Worm (Caenorhabditis elegans): ENCODE measurements around the gene timm-17B.2.

timm-17B.2 gene

ce11 chrIV:8366295-8366694, 30.2 kb upstream of the timm-17B.2 start, which contains the start of gene aagr-1:
TSS of gene aagr-1 (plus strand) at chrIV:8366521.
- TF ChIP-seq nhr-6 (tag; optimal IDR thresholded peaks at IDR 0.05) (no peak), lin-13 (GFP tag; optimal IDR thresholded peaks at IDR 0.05) (no peak), sma-3 (GFP tag; optimal IDR thresholded peaks at IDR 0.05) (no peak), F13H6.1 (tag; optimal IDR thresholded peaks at IDR 0.05) (no peak), elt-1 (tag; optimal IDR thresholded peaks at IDR 0.05) (no peak), nhr-11 (tag; optimal IDR thresholded peaks at IDR 0.05) (no peak), unc-62 (GFP tag; optimal IDR thresholded peaks at IDR 0.05) (no peak), crh-2 (tag; optimal IDR thresholded peaks at IDR 0.05) (peak; percentile 47), fos-1 (tag; optimal IDR thresholded peaks at IDR 0.05) (peak; percentile 45), lin-11 (tag; optimal IDR thresholded peaks at IDR 0.05) (no peak), R02D3.7 (tag; optimal IDR thresholded peaks at IDR 0.05) (no peak)

ce11 chrIV:8367887-8368286, 28.6 kb upstream of the timm-17B.2 start:
- no peak for TF ChIP-seq zag-1 (tag; optimal IDR thresholded peaks at IDR 0.05)
- no peak for TF ChIP-seq R02D3.7 (tag; optimal IDR thresholded peaks at IDR 0.05)
- no peak for TF ChIP-seq egl-27 (tag; optimal IDR thresholded peaks at IDR 0.05)
- no peak for TF ChIP-seq alr-1 (tag; optimal IDR thresholded peaks at IDR 0.05)
- no peak for TF ChIP-seq ZK546.5 (tag; optimal IDR thresholded peaks at IDR 0.05)
- TF ChIP-seq nhr-11 (tag; optimal IDR thresholded peaks at IDR 0.05): no peak
- no peak for TF ChIP-seq nhr-23 (tag; optimal IDR thresholded peaks at IDR 0.05)
- TF ChIP-seq unc-55 (GFP tag; optimal IDR thresholded peaks at IDR 0.05): no peak
- TF ChIP-seq elt-3 (tag; optimal IDR thresholded peaks at IDR 0.05): no peak
- TF ChIP-seq ama-1 (optimal IDR thresholded peaks at IDR 0.05): no peak
- no peak for TF ChIP-seq sma-3 (GFP tag; optimal IDR thresholded peaks at IDR 0.05)
- no peak for TF ChIP-seq nhr-12 (tag; optimal IDR thresholded peaks at IDR 0.05)
- TF ChIP-seq unc-39 (tag; optimal IDR thresholded peaks at IDR 0.05): no peak
- TF ChIP-seq sem-4 (tag; optimal IDR thresholded peaks at IDR 0.05): no peak
- TF ChIP-seq gmeb-1 (tag; optimal IDR thresholded peaks at IDR 0.05): no peak

- no peak for TF ChIP-seq crh-2 (tag; optimal IDR thresholded peaks at IDR 0.05)
- no peak for TF ChIP-seq nhr-129 (tag; optimal IDR thresholded peaks at IDR 0.05)
- no peak for TF ChIP-seq R02D3.7 (tag; optimal IDR thresholded peaks at IDR 0.05)
- TF ChIP-seq nhr-11 (tag; optimal IDR thresholded peaks at IDR 0.05): no peak
- no peak for TF ChIP-seq ZK546.5 (tag; optimal IDR thresholded peaks at IDR 0.05)
- no peak for TF ChIP-seq mab-5 (tag; optimal IDR thresholded peaks at IDR 0.05)
- no peak for TF ChIP-seq sma-9 (GFP tag; optimal IDR thresholded peaks at IDR 0.05)
- TF ChIP-seq sma-9 (tag; optimal IDR thresholded peaks at IDR 0.05): no peak
- TF ChIP-seq alr-1 (tag; optimal IDR thresholded peaks at IDR 0.05): no peak
- TF ChIP-seq zag-1 (tag; optimal IDR thresholded peaks at IDR 0.05): no peak
- no peak for TF ChIP-seq ceh-16 (tag; optimal IDR thresholded peaks at IDR 0.05)
- TF ChIP-seq ztf-1 (GFP tag; conservative IDR thresholded peaks at IDR 0.05): no peak
- TF ChIP-seq C34F6.9 (tag; optimal IDR thresholded peaks at IDR 0.05): no peak
- no peak for TF ChIP-seq fos-1 (tag; optimal IDR thresholded peaks at IDR 0.05)
- TF ChIP-seq lin-39 (tag; optimal IDR thresholded peaks at IDR 0.05): no peak
- no peak for TF ChIP-seq peb-1 (tag; optimal IDR thresholded peaks at IDR 0.05)
- no peak for TF ChIP-seq F13H6.1 (tag; optimal IDR thresholded peaks at IDR 0.05)
These were observed 27.3 kb upstream of the timm-17B.2 start, which contains the start of gene D2096.6 for ce11 chrIV:8369135-8369534. TSS of gene D2096.6 (minus strand) at chrIV:8369235.

DNA sequence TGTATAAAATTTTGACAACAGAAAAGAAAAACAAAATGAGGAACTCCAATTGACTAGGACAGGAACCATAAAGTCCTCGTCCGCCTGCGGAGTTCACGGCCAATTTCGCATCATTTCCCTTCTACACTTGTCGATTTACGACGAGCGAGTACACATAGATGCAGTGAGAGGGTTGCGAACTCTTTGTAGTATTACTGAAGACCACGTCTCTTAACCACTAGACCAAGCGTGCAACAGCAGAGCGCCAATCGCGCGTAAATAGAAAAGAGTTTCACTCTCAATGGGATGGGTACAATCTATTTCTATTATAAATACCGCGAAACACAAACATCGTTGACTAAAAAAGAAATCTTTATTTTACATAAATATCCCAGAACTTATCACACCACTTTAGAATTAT, 21.1 kb upstream of the timm-17B.2 start:
- TF ChIP-seq nhr-12 (tag; optimal IDR thresholded peaks at IDR 0.05) (no peak), skn-1 (tag; optimal IDR thresholded peaks at IDR 0.05) (no peak), C34F6.9 (tag; optimal IDR thresholded peaks at IDR 0.05) (peak; percentile 84), nhr-25 (tag; optimal IDR thresholded peaks at IDR 0.05) (no peak), nhr-237 (tag; optimal IDR thresholded peaks at IDR 0.05) (no peak), ama-1 (optimal IDR thresholded peaks at IDR 0.05) (no peak), zag-1 (tag; optimal IDR thresholded peaks at IDR 0.05) (peak; percentile 43), ztf-1 (GFP tag; conservative IDR thresholded peaks at IDR 0.05) (no peak), lin-13 (GFP tag; optimal IDR thresholded peaks at IDR 0.05) (peak; percentile 82), ceh-82 (tag; optimal IDR thresholded peaks at IDR 0.05) (no peak), sma-9 (GFP tag; optimal IDR thresholded peaks at IDR 0.05) (peak; percentile 89), sma-9 (tag; optimal IDR thresholded peaks at IDR 0.05) (no peak), ztf-4 (tag; optimal IDR thresholded peaks at IDR 0.05) (peak; percentile 74), sem-4 (tag; optimal IDR thresholded peaks at IDR 0.05) (peak; percentile 21), unc-55 (GFP tag; optimal IDR thresholded peaks at IDR 0.05) (no peak), unc-39 (tag; optimal IDR thresholded peaks at IDR 0.05) (no peak), unc-62 (GFP tag; optimal IDR thresholded peaks at IDR 0.05) (no peak), nhr-77 (tag; optimal IDR thresholded peaks at IDR 0.05) (no peak), gmeb-1 (tag; optimal IDR thresholded peaks at IDR 0.05) (peak; percentile 71), nhr-23 (tag; optimal IDR thresholded peaks at IDR 0.05) (no peak), dmd-4 (tag; optimal IDR thresholded peaks at IDR 0.05) (no peak), ztf-11 (tag; optimal IDR thresholded peaks at IDR 0.05) (no peak), aly-2 (tag; optimal IDR thresholded peaks at IDR 0.05) (no peak), lsy-2 (tag; optimal IDR thresholded peaks at IDR 0.05) (peak; percentile 54 to 82), Y55F3AM.14 (GFP tag; optimal IDR thresholded peaks at IDR 0.05) (peak; percentile 68), ZK546.5 (tag; optimal IDR thresholded peaks at IDR 0.05) (no peak), nhr-21 (tag; optimal IDR thresholded peaks at IDR 0.05) (peak; percentile 66), F13H6.1 (tag; optimal IDR thresholded peaks at IDR 0.05) (peak; percentile 74), mbf-1 (tag; optimal IDR thresholded peaks at IDR 0.05) (no peak), alr-1 (tag; optimal IDR thresholded peaks at IDR 0.05) (no peak), snpc-4 (tag; optimal IDR thresholded peaks at IDR 0.05) (peak; percentile 71), nhr-129 (tag; optimal IDR thresholded peaks at IDR 0.05) (peak; percentile 96), elt-3 (tag; optimal IDR thresholded peaks at IDR 0.05) (no peak), R02D3.7 (tag; optimal IDR thresholded peaks at IDR 0.05) (peak; percentile 15), nhr-11 (tag; optimal IDR thresholded peaks at IDR 0.05) (no peak)
